Worm (Caenorhabditis elegans): ENCODE data around the gene nhr-3.

DNA sequence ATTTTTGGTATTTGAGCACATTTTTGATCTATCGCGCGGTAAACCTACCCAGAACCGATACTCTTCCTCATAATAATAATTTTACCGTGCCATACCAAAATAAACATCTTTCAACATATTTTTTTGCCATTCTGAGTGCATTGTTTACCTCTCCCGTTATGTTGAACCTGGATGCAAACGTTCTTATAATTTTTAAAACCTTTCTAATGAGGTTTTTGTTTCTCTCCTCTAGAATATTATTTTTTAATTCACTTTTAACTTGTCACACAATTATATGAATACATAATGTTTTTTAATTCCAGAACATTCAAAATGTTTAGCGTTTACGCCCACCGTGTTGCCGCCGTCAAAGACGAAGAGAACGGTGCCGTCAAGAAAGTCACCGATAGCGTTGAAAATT is 12.8 kb upstream of the nhr-3 start, which contains the start of gene enri-2:
- no peak for TF ChIP-seq daf-12 (tag; optimal IDR thresholded peaks at IDR 0.05)
- no peak for TF ChIP-seq unc-62 (GFP tag; optimal IDR thresholded peaks at IDR 0.05)
- no peak for TF ChIP-seq nfya-1 (tag; optimal IDR thresholded peaks at IDR 0.05; ENCODE audit: insufficient read depth)
- no peak for TF ChIP-seq elt-1 (tag; optimal IDR thresholded peaks at IDR 0.05)
- TF ChIP-seq nhr-28 (tag; optimal IDR thresholded peaks at IDR 0.05), result no peak
- TF ChIP-seq nhr-237 (tag; optimal IDR thresholded peaks at IDR 0.05), result no peak
- TF ChIP-seq snpc-4 (tag; optimal IDR thresholded peaks at IDR 0.05), result no peak
- no peak for TF ChIP-seq nhr-11 (tag; optimal IDR thresholded peaks at IDR 0.05)
- TF ChIP-seq aly-2 (tag; optimal IDR thresholded peaks at IDR 0.05), result no peak
- no peak for TF ChIP-seq ztf-4 (tag; optimal IDR thresholded peaks at IDR 0.05)
- TF ChIP-seq elt-3 (tag; optimal IDR thresholded peaks at IDR 0.05), result no peak
